Worm (Caenorhabditis elegans) whole organism, L2 larva: ENCODE data around the gene taf-7.2.

ENCODE experiments used
- R02D3.7 ChIP-seq: fragments of 150-350 bp; optimal IDR thresholded peaks from 2 replicates; lab custom pipeline; 2014; ENCODE audit warnings: missing biosample characterization, missing genetic modification characterization
- ZK546.5 ChIP-seq: sonication (generic microtip); optimal IDR thresholded peaks from 2 replicates; lab custom pipeline; 2017; ENCODE audit warnings: missing biosample characterization, missing genetic modification characterization
- alr-1 ChIP-seq: fragments of 150-350 bp; optimal IDR thresholded peaks from 2 replicates; lab custom pipeline; 2014; ENCODE audit warnings: missing biosample characterization, missing genetic modification characterization
- egl-27 ChIP-seq: sonication (generic microtip); optimal IDR thresholded peaks from 3 replicates; lab custom pipeline; 2017; ENCODE audit warnings: missing biosample characterization, missing genetic modification reagents, missing genetic modification characterization
- elt-3 ChIP-seq: sonication (generic microtip); optimal IDR thresholded peaks from 2 replicates; lab custom pipeline; 2017; ENCODE audit warnings: missing biosample characterization, missing genetic modification characterization
- fos-1 ChIP-seq: fragments of 150-350 bp; optimal IDR thresholded peaks from 2 replicates; lab custom pipeline; 2014; ENCODE audit warnings: missing biosample characterization, missing genetic modification characterization
- lin-13 ChIP-seq: fragments of 150-350 bp; optimal IDR thresholded peaks from 2 replicates; lab custom pipeline; 2014; ENCODE audit warnings: missing biosample characterization, missing genetic modification reagents, missing genetic modification characterization
- mab-5 ChIP-seq: fragments of 150-350 bp; optimal IDR thresholded peaks from 2 replicates; lab custom pipeline; 2014; ENCODE audit warnings: missing biosample characterization, missing genetic modification characterization
- mbf-1 ChIP-seq: sonication (generic microtip); optimal IDR thresholded peaks from 2 replicates; lab custom pipeline; 2017; ENCODE audit warnings: missing biosample characterization, missing genetic modification characterization
- nhr-12 ChIP-seq: fragments of 150-350 bp; optimal IDR thresholded peaks from 2 replicates; lab custom pipeline; 2014; ENCODE audit warnings: missing biosample characterization, missing genetic modification characterization
- nhr-129 ChIP-seq: fragments of 150-350 bp; optimal IDR thresholded peaks from 2 replicates; lab custom pipeline; 2014; ENCODE audit warnings: missing biosample characterization, missing genetic modification characterization
- nhr-25 ChIP-seq: fragments of 150-350 bp; sonication (generic microtip); optimal IDR thresholded peaks from 3 replicates; lab custom pipeline; 2014; ENCODE audit warnings: missing biosample characterization, missing genetic modification characterization
- skn-1 ChIP-seq: sonication (generic microtip); optimal IDR thresholded peaks from 2 replicates; lab custom pipeline; 2017; ENCODE audit warnings: missing biosample characterization, missing genetic modification characterization
- sma-9 ChIP-seq, 2 experiments: fragments of 150-350 bp in 1 of 2; sonication (generic microtip) in 1 of 2; optimal IDR thresholded peaks; 2 replicates each; lab custom pipeline; 2014 to 2016; ENCODE audit warnings: missing genetic modification characterization in 2 of 2, mild to moderate bottlenecking in 1 of 2, missing biosample characterization in 1 of 2, missing compliant biosample characterization in 1 of 2, missing genetic modification reagents in 1 of 2, moderate library complexity in 1 of 2
- ztf-1 ChIP-seq: fragments of 200-800 bp; sonication (Bioruptor generic); conservative IDR thresholded peaks from 2 replicates; pipeline ENCODE4 v1.3.6; 2022; ENCODE audit warnings: missing genetic modification characterization, missing compliant biosample characterization
- ztf-11 ChIP-seq: sonication (generic microtip); optimal IDR thresholded peaks from 2 replicates; lab custom pipeline; 2017; ENCODE audit warnings: missing biosample characterization, missing genetic modification characterization
- ztf-4 ChIP-seq: fragments of 150-350 bp; optimal IDR thresholded peaks from 2 replicates; lab custom pipeline; 2014; ENCODE audit warnings: missing biosample characterization, missing genetic modification characterization

The taf-7.2 gene

DNA sequence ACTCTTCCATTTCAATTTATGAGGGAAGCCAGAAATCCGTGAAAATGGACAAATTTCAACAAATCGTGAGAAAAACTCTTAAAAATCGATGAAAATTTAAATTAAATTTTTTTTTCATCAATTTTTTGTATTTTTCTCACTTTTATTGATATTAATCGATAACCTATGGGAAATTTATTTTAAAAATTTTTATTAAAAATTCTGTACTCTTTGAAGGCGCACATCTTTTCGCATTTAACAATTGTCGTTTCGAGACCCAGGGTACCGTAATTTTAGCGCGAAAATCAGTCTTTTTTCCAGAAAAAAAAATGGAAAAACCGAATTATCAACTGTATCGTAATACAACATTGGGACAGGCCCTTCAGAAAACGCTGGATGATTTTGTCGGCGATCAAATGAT, 48.8 kb downstream of the taf-7.2 start, which contains the start of gene gtf-2A2:
Gene gtf-2A2, plus strand, starts transcription at position 301 of the 400 bp plus-strand sequence.
- TF ChIP-seq alr-1 (tag; lab: Kevin White, UChicago) = no peak
- TF ChIP-seq mbf-1 (tag; lab: Kevin White, UChicago) = no peak
- no peak for TF ChIP-seq nhr-25 (tag; lab: Kevin White, UChicago)
- no peak for TF ChIP-seq elt-3 (tag; lab: Kevin White, UChicago)
- TF ChIP-seq ztf-4 (tag; lab: Kevin White, UChicago) = no peak
- no peak for TF ChIP-seq ztf-1 (GFP tag; lab: Robert Waterston, UW)
- no peak for TF ChIP-seq sma-9 (GFP tag; optimal IDR thresholded peaks at IDR 0.05; lab: Kevin White, UChicago)
- no peak for TF ChIP-seq sma-9 (tag; optimal IDR thresholded peaks at IDR 0.05; lab: Kevin White, UChicago)
- TF ChIP-seq mab-5 = no peak
- no peak for TF ChIP-seq nhr-12 (tag; lab: Kevin White, UChicago)
- no peak for TF ChIP-seq egl-27
- TF ChIP-seq fos-1 = no peak
- no peak for TF ChIP-seq skn-1 (tag; lab: Kevin White, UChicago)
- TF ChIP-seq nhr-129 = no peak
- TF ChIP-seq lin-13 (GFP tag; lab: Kevin White, UChicago) = no peak
- TF ChIP-seq ztf-11 (tag; lab: Kevin White, UChicago) = no peak
- TF ChIP-seq R02D3.7 (tag; lab: Kevin White, UChicago) = no peak
- TF ChIP-seq ZK546.5 (tag; lab: Kevin White, UChicago) = no peak
